Worm (Caenorhabditis elegans) whole organism, L3 larva: ENCODE measurements around the gene slc-9B.2.

Experiments used
- ama-1 ChIP-seq: fragments of 150-350 bp; optimal IDR thresholded peaks from 2 replicates; lab custom pipeline; 2018
- elt-1 ChIP-seq: fragments of 150-350 bp; optimal IDR thresholded peaks from 2 replicates; lab custom pipeline; 2014; ENCODE audit warnings: missing biosample characterization, missing genetic modification characterization
- elt-2 ChIP-seq: sonication (generic microtip); optimal IDR thresholded peaks from 2 replicates; lab custom pipeline; 2016; ENCODE audit warnings: missing genetic modification reagents, mild to moderate bottlenecking, missing genetic modification characterization, missing compliant biosample characterization
- elt-3 ChIP-seq, 3 experiments: fragments of 150-350 bp in 1 of 3; sonication (generic microtip) in 2 of 3; optimal IDR thresholded peaks; 2 replicates in 2 of 3; 4 replicates in 1 of 3; lab custom pipeline; 2014 to 2017; ENCODE audit warnings: missing biosample characterization in 3 of 3, missing genetic modification characterization in 3 of 3
- fkh-2 ChIP-seq: fragments of 150-350 bp; optimal IDR thresholded peaks from 2 replicates; lab custom pipeline; 2014; ENCODE audit warnings: missing biosample characterization, missing genetic modification reagents, missing genetic modification characterization
- jun-1 ChIP-seq: fragments of 150-350 bp; optimal IDR thresholded peaks from 2 replicates; lab custom pipeline; 2014; ENCODE audit warnings: missing biosample characterization, missing genetic modification reagents, missing genetic modification characterization
- nhr-237 ChIP-seq: fragments of 150-350 bp; optimal IDR thresholded peaks from 2 replicates; lab custom pipeline; 2014; ENCODE audit warnings: missing biosample characterization, missing genetic modification characterization
- pha-4 ChIP-seq: fragments of 150-350 bp; optimal IDR thresholded peaks from 2 replicates; lab custom pipeline; 2014; ENCODE audit warnings: missing biosample characterization, missing genetic modification reagents, missing genetic modification characterization

- TF ChIP-seq elt-2 (tag; lab: Kevin White, UChicago) (no peak), fkh-2 (tag; lab: Kevin White, UChicago) (no peak), pha-4 (tag; lab: Kevin White, UChicago) (no peak), elt-3 (tag; optimal IDR thresholded peaks at IDR 0.05; lab: Kevin White, UChicago) (no peak), elt-1 (tag; lab: Kevin White, UChicago) (no peak), jun-1 (tag; lab: Kevin White, UChicago) (no peak), ama-1 (lab: Kevin White, UChicago) (no peak), nhr-237 (tag; lab: Kevin White, UChicago) (no peak)
Measured at ce11 chrV:16377188-16377587, 38.3 kb downstream of the slc-9B.2 start.
